Fruit fly (Drosophila melanogaster) Kc167 (cell line): ENCODE results near the gene Agpat4.

ENCODE experiments used
- Myc ChIP-seq: fragments of >200 bp; optimal IDR thresholded peaks from 2 replicates; lab custom pipeline; 2017; ENCODE audit warnings: missing external identifiers
- Sin3A ChIP-seq: fragments of >200 bp; optimal IDR thresholded peaks from 2 replicates; lab custom pipeline; 2018; ENCODE audit warnings: missing external identifiers
- h ChIP-seq: fragments of >200 bp; optimal IDR thresholded peaks from 3 replicates; lab custom pipeline; 2018; ENCODE audit warnings: missing external identifiers
- insv ChIP-seq: fragments of >200 bp; optimal IDR thresholded peaks from 3 replicates; lab custom pipeline; 2018; ENCODE audit warnings: missing external identifiers
- psq ChIP-seq: fragments of >200 bp; optimal IDR thresholded peaks from 2 replicates; lab custom pipeline; 2017; ENCODE audit warnings: missing external identifiers
- ttk ChIP-seq: sonication (Bioruptor generic); optimal IDR thresholded peaks from 2 replicates; lab custom pipeline; 2017; ENCODE audit warnings: missing external identifiers

Gene Agpat4

dm6 chr3L:16361200-16361815 lies 20.1 kb downstream of the Agpat4 start:
- no peak for TF ChIP-seq insv (lab: Kevin White, UChicago)
- TF ChIP-seq psq (lab: Kevin White, UChicago) = no peak
- TF ChIP-seq Myc (lab: Kevin White, UChicago) = no peak
- no peak for TF ChIP-seq Sin3A (lab: Kevin White, UChicago)
- TF ChIP-seq h = no peak
- TF ChIP-seq ttk (lab: Kevin White, UChicago) = no peak

- TF ChIP-seq psq (lab: Kevin White, UChicago) (no peak), Sin3A (lab: Kevin White, UChicago) (no peak), ttk (lab: Kevin White, UChicago) (no peak), h (no peak), Myc (lab: Kevin White, UChicago) (no peak), insv (lab: Kevin White, UChicago) (no peak)
Observed at dm6 chr3L:16359795-16360194, 21.6 kb downstream of the Agpat4 start.

- no peak for TF ChIP-seq Sin3A (lab: Kevin White, UChicago)
- TF ChIP-seq Myc (lab: Kevin White, UChicago) = no peak
- TF ChIP-seq insv (lab: Kevin White, UChicago) = no peak
Observed at dm6 chr3L:16359219-16359748, 22.1 kb downstream of the Agpat4 start, which contains the start of gene ringer. Gene ringer, minus strand, starts transcription at chr3L:16359428.

- no peak for TF ChIP-seq insv (lab: Kevin White, UChicago)
- TF ChIP-seq ttk (lab: Kevin White, UChicago) = no peak
Observed at dm6 chr3L:16357860-16358259, 23.5 kb downstream of the Agpat4 start.

- no peak for TF ChIP-seq Sin3A (lab: Kevin White, UChicago)
- no peak for TF ChIP-seq psq (lab: Kevin White, UChicago)
- no peak for TF ChIP-seq insv (lab: Kevin White, UChicago)
- TF ChIP-seq ttk (lab: Kevin White, UChicago) = no peak
- TF ChIP-seq Myc (lab: Kevin White, UChicago) = no peak
- TF ChIP-seq h = no peak
Observed at dm6 chr3L:16357187-16357728, 24.1 kb downstream of the Agpat4 start.

dm6 chr3L:16356171-16356765 lies 25.1 kb downstream of the Agpat4 start:
- TF ChIP-seq Myc (lab: Kevin White, UChicago) (no peak), h (no peak), Sin3A (lab: Kevin White, UChicago) (no peak), ttk (lab: Kevin White, UChicago) (no peak), psq (lab: Kevin White, UChicago) (no peak)

dm6 chr3L:16354197-16354596 lies 27.2 kb downstream of the Agpat4 start, which contains the start of gene Pdh:
Gene Pdh, minus strand, starts transcription at chr3L:16354297.
- no peak for TF ChIP-seq insv (lab: Kevin White, UChicago)
- TF ChIP-seq Sin3A (lab: Kevin White, UChicago) = no peak
- no peak for TF ChIP-seq h
- TF ChIP-seq psq (lab: Kevin White, UChicago) = no peak
- TF ChIP-seq ttk (lab: Kevin White, UChicago) = no peak
- TF ChIP-seq Myc (lab: Kevin White, UChicago) = no peak

- TF ChIP-seq ttk (lab: Kevin White, UChicago) = no peak
- no peak for TF ChIP-seq h
- TF ChIP-seq insv (lab: Kevin White, UChicago) = no peak
- no peak for TF ChIP-seq Sin3A (lab: Kevin White, UChicago)
- TF ChIP-seq Myc (lab: Kevin White, UChicago) = no peak
- TF ChIP-seq psq (lab: Kevin White, UChicago) = no peak
Observed at dm6 chr3L:16351770-16352429, 29.5 kb downstream of the Agpat4 start, which contains the start of the genes Golgin104 and Tcs3. Gene Golgin104, minus strand, starts transcription at chr3L:16351951. Gene Tcs3, plus strand, starts transcription at chr3L:16351991.

- TF ChIP-seq Myc (lab: Kevin White, UChicago) (no peak), Sin3A (lab: Kevin White, UChicago) (no peak), ttk (lab: Kevin White, UChicago) (no peak), psq (lab: Kevin White, UChicago) (no peak)
Observed at dm6 chr3L:16349686-16350085, 31.7 kb downstream of the Agpat4 start.

- no peak for TF ChIP-seq psq (lab: Kevin White, UChicago)
- TF ChIP-seq ttk (lab: Kevin White, UChicago) = no peak
- TF ChIP-seq insv (lab: Kevin White, UChicago) = no peak
- no peak for TF ChIP-seq Sin3A (lab: Kevin White, UChicago)
- no peak for TF ChIP-seq h
- TF ChIP-seq Myc (lab: Kevin White, UChicago) = no peak
Observed at dm6 chr3L:16347914-16348313, 33.5 kb downstream of the Agpat4 start, which contains the start of gene mRpS34. Gene mRpS34, plus strand, starts transcription at chr3L:16348074.

- TF ChIP-seq h (no peak), psq (lab: Kevin White, UChicago) (no peak), insv (lab: Kevin White, UChicago) (no peak), Sin3A (lab: Kevin White, UChicago) (no peak), ttk (lab: Kevin White, UChicago) (no peak)
Observed at dm6 chr3L:16346023-16346422, 35.3 kb downstream of the Agpat4 start, which contains the start of gene CG33257. Gene CG33257, plus strand, starts transcription at chr3L:16346323.
